Worm (Caenorhabditis elegans) whole organism, late embryonic: Measurements from ENCODE around the gene C06B3.6.

Experiments used
- ama-1 ChIP-seq: fragments of 150-350 bp; optimal IDR thresholded peaks from 2 replicates; lab custom pipeline; 2014
- dmd-4 ChIP-seq: sonication (generic microtip); optimal IDR thresholded peaks from 2 replicates; lab custom pipeline; 2016; ENCODE audit warnings: borderline replicate concordance, missing genetic modification characterization, missing compliant biosample characterization
- eyg-1 ChIP-seq: sonication (generic microtip); optimal IDR thresholded peaks from 2 replicates; lab custom pipeline; 2016; ENCODE audit warnings: missing genotype, missing genetic modification characterization, missing compliant biosample characterization
- fkh-10 ChIP-seq: fragments of 150-350 bp; optimal IDR thresholded peaks from 2 replicates; lab custom pipeline; 2014; ENCODE audit warnings: missing biosample characterization, missing genetic modification reagents, missing genetic modification characterization
- nhr-11 ChIP-seq: fragments of 150-350 bp; optimal IDR thresholded peaks from 2 replicates; lab custom pipeline; 2014; ENCODE audit warnings: missing biosample characterization, missing genetic modification characterization
- pax-1 ChIP-seq: fragments of 150-350 bp; optimal IDR thresholded peaks from 2 replicates; lab custom pipeline; 2014; ENCODE audit warnings: missing biosample characterization, missing genetic modification characterization

ce11 chrV:13920730-13921129 is 12.0 kb upstream of the C06B3.6 start, which contains the start of gene srx-42:
- TF ChIP-seq pax-1, result no peak
- no peak for TF ChIP-seq nhr-11
- TF ChIP-seq ama-1 (lab: Kevin White, UChicago), result no peak
- TF ChIP-seq eyg-1 (tag; lab: Kevin White, UChicago), result no peak
- TF ChIP-seq dmd-4, result no peak
- no peak for TF ChIP-seq fkh-10 (GFP tag; lab: Kevin White, UChicago)
